Worm (Caenorhabditis elegans) whole organism, L2 larva: ENCODE measurements around the gene F32A5.4.

Experiments
- ama-1 ChIP-seq: fragments of 150-350 bp; optimal IDR thresholded peaks from 2 replicates; lab custom pipeline; 2018; ENCODE audit warnings: inconsistent platforms
- egl-27 ChIP-seq: sonication (generic microtip); optimal IDR thresholded peaks from 3 replicates; lab custom pipeline; 2017; ENCODE audit warnings: missing biosample characterization, missing genetic modification reagents, missing genetic modification characterization
- gmeb-1 ChIP-seq: fragments of 150-350 bp; optimal IDR thresholded peaks from 2 replicates; lab custom pipeline; 2014; ENCODE audit warnings: missing biosample characterization, missing genetic modification characterization
- lsy-2 ChIP-seq, 2 experiments: fragments of 150-350 bp in 1 of 2; sonication (generic microtip) in 1 of 2; optimal IDR thresholded peaks; 2 replicates each; lab custom pipeline; 2014 to 2017; ENCODE audit warnings: missing biosample characterization in 2 of 2, missing genetic modification characterization in 2 of 2
- snpc-4 ChIP-seq: fragments of 150-350 bp; optimal IDR thresholded peaks from 2 replicates; lab custom pipeline; 2014; ENCODE audit warnings: missing biosample characterization, missing genetic modification characterization

DNA sequence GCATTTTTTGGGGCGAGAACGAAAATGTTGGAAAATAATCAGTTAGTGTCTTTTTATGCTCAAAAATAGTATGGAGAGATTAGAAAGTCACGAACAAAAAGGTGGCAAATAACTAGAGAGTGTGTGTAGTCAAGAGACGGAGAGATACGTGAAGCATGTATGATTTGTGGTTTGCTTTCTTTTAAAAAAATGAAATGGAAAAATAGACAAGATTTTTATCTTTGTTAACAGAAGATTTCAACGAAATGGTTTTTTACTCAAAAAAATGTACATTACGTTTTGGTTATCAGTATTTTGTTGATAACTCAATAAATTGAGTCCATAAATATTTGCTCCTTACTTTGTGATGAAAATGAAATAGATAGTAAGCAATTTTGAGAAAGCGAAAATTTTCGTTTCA lies 20.8 kb upstream of the F32A5.4 start, which contains the start of gene dhs-7:
- TF ChIP-seq ama-1 (lab: Kevin White, UChicago) = no peak
- no peak for TF ChIP-seq snpc-4 (tag; lab: Kevin White, UChicago)
- no peak for TF ChIP-seq gmeb-1 (tag; lab: Kevin White, UChicago)
- no peak for TF ChIP-seq egl-27 (tag; lab: Kevin White, UChicago)
- no peak for TF ChIP-seq lsy-2 (tag; optimal IDR thresholded peaks at IDR 0.05; lab: Kevin White, UChicago)
